Worm (Caenorhabditis elegans) whole organism, young adult: ENCODE measurements around the gene tbx-9.

ENCODE experiments used
- D2030.7 ChIP-seq: fragments of 200-800 bp; sonication (Bioruptor generic); IDR thresholded peaks from 2 replicates; pipeline ENCODE4 v1.3.6; 2022; ENCODE audit warnings: missing genetic modification reagents, missing genetic modification characterization, missing compliant biosample characterization
- F22D6.2 ChIP-seq: sonication (generic microtip); optimal IDR thresholded peaks from 2 replicates; lab custom pipeline; 2016; ENCODE audit warnings: mild to moderate bottlenecking, missing genetic modification characterization, missing compliant biosample characterization
- F37B4.10 ChIP-seq: fragments of 200-800 bp; sonication (Bioruptor generic); IDR thresholded peaks from 2 replicates; pipeline ENCODE4 v1.3.6; 2022; ENCODE audit warnings: missing genetic modification characterization, missing compliant biosample characterization
- F39B2.1 ChIP-seq: fragments of 200-800 bp; sonication (Bioruptor generic); IDR thresholded peaks from 2 replicates; pipeline ENCODE4 v1.3.6; 2022; ENCODE audit warnings: missing genetic modification reagents, missing genetic modification characterization, missing compliant biosample characterization
- F49E8.2 ChIP-seq: sonication (generic microtip); optimal IDR thresholded peaks from 3 replicates; lab custom pipeline; 2017; ENCODE audit warnings: missing genetic modification characterization, mild to moderate bottlenecking, missing compliant biosample characterization, antibody characterized with exemption, moderate library complexity; ENCODE audit not compliant: insufficient read depth
- F52B5.7 ChIP-seq: sonication (generic microtip); optimal IDR thresholded peaks from 2 replicates; lab custom pipeline; 2016; ENCODE audit warnings: mild to moderate bottlenecking, missing genetic modification characterization, missing compliant biosample characterization
- T26A5.8 ChIP-seq: sonication (generic microtip); optimal IDR thresholded peaks from 2 replicates; lab custom pipeline; 2016; ENCODE audit warnings: missing genetic modification characterization, missing compliant biosample characterization
- Y95B8A.8 ChIP-seq: fragments of 200-800 bp; sonication (Bioruptor generic); IDR thresholded peaks from 2 replicates; pipeline ENCODE4 v1.3.6; 2022; ENCODE audit warnings: missing genetic modification reagents, missing genetic modification characterization, missing compliant biosample characterization
- ZK185.1 ChIP-seq: sonication (generic microtip); optimal IDR thresholded peaks from 2 replicates; lab custom pipeline; 2016; ENCODE audit warnings: mild to moderate bottlenecking, missing genetic modification characterization, missing compliant biosample characterization; ENCODE audit not compliant: poor library complexity, severe bottlenecking
- ama-1 ChIP-seq, 3 experiments: fragments of 150-350 bp in 1 of 3; sonication (generic microtip) in 2 of 3; optimal IDR thresholded peaks; 2 replicates each; lab custom pipeline; 2014 to 2018; ENCODE audit warnings: missing biosample characterization in 2 of 3, missing genetic modification characterization in 2 of 3, missing genetic modification reagents in 2 of 3
- cebp-1 ChIP-seq, 2 experiments: fragments of 200-800 bp in 1 of 2; sonication (Bioruptor generic) in 1 of 2; sonication (generic microtip) in 1 of 2; IDR thresholded peaks in 1 of 2; optimal IDR thresholded peaks in 1 of 2; 2 replicates each; pipeline versions ENCODE4 v1.3.6 to Lab custom; 2017 to 2022; ENCODE audit warnings: missing compliant biosample characterization in 2 of 2, missing genetic modification characterization in 2 of 2, mild to moderate bottlenecking in 1 of 2, missing genetic modification reagents in 1 of 2, moderate library complexity in 1 of 2
- cebp-2 ChIP-seq: fragments of 200-800 bp; sonication (Bioruptor generic); IDR thresholded peaks from 2 replicates; pipeline ENCODE4 v1.3.6; 2022; ENCODE audit warnings: missing genetic modification characterization, missing compliant biosample characterization
- ceh-91 ChIP-seq: fragments of 200-800 bp; sonication (Bioruptor generic); IDR thresholded peaks from 2 replicates; pipeline ENCODE4 v1.3.6; 2022; ENCODE audit warnings: missing genetic modification reagents, missing genetic modification characterization, missing compliant biosample characterization
- chd-7 ChIP-seq: sonication (generic microtip); optimal IDR thresholded peaks from 2 replicates; lab custom pipeline; 2016; ENCODE audit warnings: mild to moderate bottlenecking, missing genetic modification characterization, moderate library complexity, missing compliant biosample characterization
- egrh-3 ChIP-seq: fragments of 200-800 bp; sonication (Bioruptor generic); IDR thresholded peaks from 2 replicates; pipeline ENCODE4 v1.3.6; 2022; ENCODE audit warnings: missing genetic modification reagents, missing genetic modification characterization, missing compliant biosample characterization
- hmg-1.2 ChIP-seq: fragments of 200-800 bp; sonication (Bioruptor generic); IDR thresholded peaks from 2 replicates; pipeline ENCODE4 v1.3.6; 2022; ENCODE audit warnings: missing genetic modification reagents, missing genetic modification characterization, missing compliant biosample characterization
- lag-1 ChIP-seq: fragments of 200-800 bp; sonication (Bioruptor generic); IDR thresholded peaks from 2 replicates; pipeline ENCODE4 v1.3.6; 2022; ENCODE audit warnings: missing genetic modification reagents, missing genetic modification characterization, missing compliant biosample characterization
- lin-26 ChIP-seq: fragments of 200-800 bp; sonication (Bioruptor generic); IDR thresholded peaks from 2 replicates; pipeline ENCODE4 v1.3.6; 2022; ENCODE audit warnings: missing genetic modification reagents, missing genetic modification characterization, missing compliant biosample characterization
- lin-40 ChIP-seq: sonication (generic microtip); optimal IDR thresholded peaks from 2 replicates; lab custom pipeline; 2016; ENCODE audit warnings: missing genetic modification characterization, mild to moderate bottlenecking, missing compliant biosample characterization, missing genotype, missing genetic modification reagents
- mel-28 ChIP-seq: sonication (generic microtip); optimal IDR thresholded peaks from 2 replicates; lab custom pipeline; 2016; ENCODE audit warnings: borderline replicate concordance, mild to moderate bottlenecking, missing genetic modification characterization, missing compliant biosample characterization
- mxl-1 ChIP-seq: sonication (generic microtip); optimal IDR thresholded peaks from 2 replicates; lab custom pipeline; 2016; ENCODE audit warnings: missing genetic modification characterization, missing compliant biosample characterization
- nhr-179 ChIP-seq: sonication (generic microtip); optimal IDR thresholded peaks from 2 replicates; lab custom pipeline; 2016; ENCODE audit warnings: mild to moderate bottlenecking, missing genetic modification characterization, missing compliant biosample characterization
- nhr-80 ChIP-seq: sonication (generic microtip); optimal IDR thresholded peaks from 2 replicates; lab custom pipeline; 2016; ENCODE audit warnings: missing genetic modification characterization, missing compliant biosample characterization
- unc-130 ChIP-seq: sonication (generic microtip); optimal IDR thresholded peaks from 2 replicates; lab custom pipeline; 2016; ENCODE audit warnings: missing genetic modification reagents, missing genetic modification characterization, missing compliant biosample characterization
- zim-3 ChIP-seq: sonication (generic microtip); optimal IDR thresholded peaks from 2 replicates; lab custom pipeline; 2017; ENCODE audit warnings: mild to moderate bottlenecking, missing genetic modification characterization, moderate library complexity, missing compliant biosample characterization
- ztf-6 ChIP-seq: fragments of 200-800 bp; sonication (Bioruptor generic); IDR thresholded peaks from 2 replicates; pipeline ENCODE4 v1.3.6; 2022; ENCODE audit warnings: missing genetic modification reagents, missing genetic modification characterization, missing compliant biosample characterization

The tbx-9 gene

DNA sequence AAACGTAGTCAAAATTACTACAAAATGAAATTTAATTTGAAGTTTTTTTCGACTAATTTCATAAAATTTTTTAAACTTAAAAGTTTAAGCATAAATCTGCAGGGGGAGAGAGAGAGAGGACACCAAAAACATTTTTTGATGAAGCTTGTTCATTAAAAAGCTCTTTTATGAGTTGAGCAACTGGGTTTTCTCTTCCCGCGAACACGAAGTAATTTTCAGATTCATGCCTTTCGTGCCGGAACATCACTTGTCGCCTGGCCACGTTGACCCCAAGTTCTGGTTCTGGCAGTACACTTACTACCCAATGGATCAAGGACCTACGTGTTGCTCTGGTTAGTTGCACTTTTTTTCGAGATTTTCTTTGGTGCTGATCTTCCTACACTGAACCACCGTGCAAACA lies 42.1 kb upstream of the tbx-9 start:
- TF ChIP-seq lin-26 (GFP tag; lab: Robert Waterston, UW) (no peak), mel-28 (tag; lab: Kevin White, UChicago) (no peak), D2030.7 (no peak), ceh-91 (GFP tag; lab: Robert Waterston, UW) (no peak), mxl-1 (tag; lab: Kevin White, UChicago) (no peak), F22D6.2 (tag; lab: Kevin White, UChicago) (no peak), ama-1 (optimal IDR thresholded peaks at IDR 0.05; lab: Kevin White, UChicago) (no peak), ama-1 (GFP tag; optimal IDR thresholded peaks at IDR 0.05; lab: Kevin White, UChicago) (no peak), ZK185.1 (no peak), chd-7 (tag; lab: Kevin White, UChicago) (no peak), zim-3 (no peak), F49E8.2 (tag; lab: Kevin White, UChicago) (no peak)

DNA sequence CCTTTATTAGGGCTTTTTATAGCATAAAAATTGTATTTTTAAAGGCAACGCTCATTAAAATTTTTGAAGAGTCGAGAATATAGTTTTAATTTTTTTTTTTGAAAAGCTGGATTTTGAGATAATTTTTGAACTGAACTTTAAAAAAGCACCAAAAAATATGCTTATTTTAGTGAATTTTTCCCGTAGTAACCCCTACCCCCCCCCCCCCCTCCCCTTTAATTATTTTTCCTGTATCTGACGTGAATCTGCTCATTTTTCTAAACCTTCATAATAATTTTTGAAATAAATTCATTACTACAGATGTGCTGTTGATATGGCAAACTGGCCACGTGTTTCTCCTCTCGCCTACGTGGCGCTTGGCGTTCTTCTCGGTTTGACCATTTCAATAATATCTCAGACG lies 39.8 kb upstream of the tbx-9 start, which contains the start of gene C38H2.2:
Gene C38H2.2, plus strand, starts transcription at position 301 of the 400 bp plus-strand sequence.
- TF ChIP-seq ztf-6 (GFP tag; lab: Robert Waterston, UW), result no peak
- TF ChIP-seq unc-130 (GFP tag; lab: Kevin White, UChicago), result no peak
- no peak for TF ChIP-seq hmg-1.2
- no peak for TF ChIP-seq lin-40 (tag; lab: Kevin White, UChicago)
- no peak for TF ChIP-seq mxl-1 (tag; lab: Kevin White, UChicago)
- no peak for TF ChIP-seq Y95B8A.8 (GFP tag; lab: Robert Waterston, UW)
- no peak for TF ChIP-seq ama-1 (optimal IDR thresholded peaks at IDR 0.05; lab: Kevin White, UChicago)
- no peak for TF ChIP-seq ama-1 (GFP tag; optimal IDR thresholded peaks at IDR 0.05; lab: Kevin White, UChicago)
- no peak for TF ChIP-seq cebp-2 (GFP tag; lab: Robert Waterston, UW)

DNA sequence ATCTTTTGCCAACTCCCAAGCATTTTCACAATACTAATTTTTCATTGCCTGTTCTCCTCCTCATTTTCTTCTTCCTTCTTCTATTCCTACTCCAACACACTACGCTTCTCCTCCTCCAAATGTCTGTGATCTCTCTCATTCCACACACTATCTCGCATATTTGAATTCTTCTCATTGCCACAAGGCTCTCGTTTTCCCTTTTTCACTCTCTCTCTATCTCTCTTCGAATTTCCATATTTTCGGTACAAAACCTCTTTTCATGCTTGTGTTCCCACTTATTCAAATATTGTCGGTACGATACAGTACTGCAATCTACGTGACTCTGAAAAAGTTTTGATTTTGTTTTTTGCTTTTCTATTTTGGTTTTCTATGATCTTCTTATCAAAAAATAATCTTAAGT lies 39.0 kb upstream of the tbx-9 start:
- TF ChIP-seq hmg-1.2, result peak; percentile 58; the same call in 1 of the 2 replicates
- no peak for TF ChIP-seq egrh-3
- TF ChIP-seq F39B2.1 (GFP tag; lab: Robert Waterston, UW), result no peak

DNA sequence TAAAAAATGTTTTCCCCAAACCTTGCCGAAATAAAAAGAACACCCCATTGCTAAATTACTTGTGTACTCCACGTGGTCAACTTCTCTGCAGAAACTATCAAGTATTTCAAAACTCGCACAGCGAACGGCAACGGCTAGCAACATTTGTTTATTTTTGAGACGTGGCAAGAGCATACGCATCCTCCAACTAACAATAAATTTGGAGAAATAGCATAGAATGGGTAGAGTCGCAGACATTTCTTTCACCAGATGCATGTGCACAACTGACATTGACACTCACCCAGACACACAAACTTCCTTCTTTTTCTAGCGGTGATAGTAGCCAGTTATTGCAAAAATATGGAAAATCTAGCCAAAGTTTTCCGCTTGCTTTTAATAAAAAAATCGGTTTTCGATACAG lies 38.0 kb upstream of the tbx-9 start:
- TF ChIP-seq T26A5.8 (tag; lab: Kevin White, UChicago), result no peak
- TF ChIP-seq cebp-1 (GFP tag; IDR thresholded peaks at IDR 0.05; lab: Robert Waterston, UW), result no peak
- peak; percentile 29 for TF ChIP-seq cebp-1 (tag; optimal IDR thresholded peaks at IDR 0.05; lab: Kevin White, UChicago)
- TF ChIP-seq hmg-1.2, result peak; percentile 80
- TF ChIP-seq, all 124 proteins: peak for 2

DNA sequence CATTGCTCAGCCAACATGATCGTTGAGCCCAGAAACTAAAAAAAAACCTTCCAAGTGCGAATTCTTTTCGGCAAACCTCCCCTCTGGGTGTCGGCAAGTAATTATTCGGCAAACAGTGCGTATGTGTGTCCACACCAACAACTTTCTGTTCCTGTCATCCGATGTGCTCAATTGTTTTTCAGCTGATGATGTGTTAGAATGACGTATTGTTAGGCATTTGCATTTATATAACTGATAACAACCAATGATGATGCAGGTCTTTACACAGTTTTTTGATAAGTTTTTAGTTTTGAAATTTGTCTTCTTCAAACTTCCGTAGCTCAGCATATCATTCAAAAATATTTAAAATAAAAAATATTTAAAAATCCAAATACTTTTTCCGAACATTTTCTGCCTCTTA lies 37.2 kb upstream of the tbx-9 start:
- TF ChIP-seq nhr-80 (tag; lab: Kevin White, UChicago) (peak; percentile 57), lag-1 (GFP tag; lab: Robert Waterston, UW) (no peak)
- TF ChIP-seq, all 124 proteins: peak for 1

DNA sequence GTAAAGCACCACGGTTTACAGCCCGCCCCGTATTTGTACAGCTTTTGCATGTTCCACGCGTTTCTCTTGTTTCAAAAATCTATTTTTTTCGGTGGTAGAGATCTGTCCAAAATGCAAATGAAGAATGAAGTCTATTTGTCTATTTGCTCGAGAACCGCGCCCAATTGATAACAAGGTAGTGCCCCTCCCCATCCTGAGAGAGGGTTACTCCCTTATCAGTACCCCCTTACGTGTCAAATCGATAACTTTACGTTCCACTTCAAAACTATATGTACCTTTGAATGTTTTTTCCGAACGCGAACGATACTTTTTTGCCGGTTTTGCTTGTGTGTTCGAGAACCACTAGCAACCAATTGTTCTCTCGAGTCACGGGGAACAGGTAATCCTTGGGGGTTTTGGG lies 34.4 kb upstream of the tbx-9 start:
- peak; percentile 67 for TF ChIP-seq nhr-80 (tag; lab: Kevin White, UChicago)
- no peak for TF ChIP-seq cebp-2 (GFP tag; lab: Robert Waterston, UW)

DNA sequence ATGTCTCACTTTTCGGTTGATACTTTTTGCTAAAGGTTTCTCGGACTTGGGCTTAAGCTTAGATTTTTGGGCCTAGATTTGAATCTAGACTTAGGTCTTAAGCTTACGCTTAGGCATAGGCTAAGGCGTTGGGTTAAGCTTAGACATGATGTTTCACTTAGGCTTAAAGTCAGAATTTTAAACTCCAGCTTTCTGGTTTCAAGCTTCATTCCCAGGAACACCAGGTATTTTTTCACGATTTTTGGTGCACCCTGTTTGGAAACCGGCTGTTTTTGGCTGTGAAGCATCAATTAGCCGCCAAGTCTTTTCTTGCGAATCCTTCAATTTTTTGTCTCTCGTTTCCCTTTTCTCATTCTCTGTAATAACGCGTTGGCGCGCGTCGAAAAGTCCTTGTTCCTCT lies 32.2 kb upstream of the tbx-9 start:
- no peak for TF ChIP-seq ceh-91 (GFP tag; lab: Robert Waterston, UW)
- no peak for TF ChIP-seq nhr-179
- TF ChIP-seq F37B4.10 (GFP tag; lab: Robert Waterston, UW), result 0 out of 2 replicates have a peak, but pooled peaks have one; percentile 41
- no peak for TF ChIP-seq zim-3
- TF ChIP-seq F52B5.7 (tag; lab: Kevin White, UChicago), result no peak
